Fruit fly (Drosophila melanogaster): Measurements from ENCODE around the gene Mp.

- TF ChIP-seq CG1832 (GFP tag; optimal IDR thresholded peaks at IDR 0.05) (no peak), Dref (GFP tag; IDR thresholded peaks at IDR 0.05) (peak; percentile 34; the same call in 1 of the 2 replicates), CG7928 (GFP tag; optimal IDR thresholded peaks at IDR 0.05) (no peak), CG31224 (GFP tag; IDR thresholded peaks at IDR 0.05) (no peak), ewg (GFP tag; optimal IDR thresholded peaks at IDR 0.05) (peak; percentile 2)
Observed at dm6 chr3L:6964488-6965152, 34.0 kb upstream of the Mp start, which contains the start of gene sgl.
